Worm (Caenorhabditis elegans) whole organism, mixed stage, embryonic: ENCODE data around the gene C35A5.5.

Experiments used
- lsy-2 ChIP-seq: fragments of 150-350 bp; optimal IDR thresholded peaks from 2 replicates; lab custom pipeline; 2014; ENCODE audit warnings: missing biosample characterization, missing genetic modification characterization
- mab-5 ChIP-seq: fragments of 150-350 bp; optimal IDR thresholded peaks from 2 replicates; lab custom pipeline; 2014; ENCODE audit warnings: missing biosample characterization, missing genetic modification characterization
- unc-120 ChIP-seq: sonication (generic microtip); optimal IDR thresholded peaks from 2 replicates; lab custom pipeline; 2017; ENCODE audit warnings: missing genetic modification characterization, missing compliant biosample characterization; ENCODE audit not compliant: poor library complexity, severe bottlenecking
- unc-39 ChIP-seq: fragments of 150-350 bp; optimal IDR thresholded peaks from 2 replicates; lab custom pipeline; 2014; ENCODE audit warnings: missing biosample characterization, missing genetic modification characterization
- zip-8 ChIP-seq: fragments of 150-350 bp; optimal IDR thresholded peaks from 2 replicates; lab custom pipeline; 2014; ENCODE audit warnings: missing biosample characterization, missing genetic modification characterization

DNA sequence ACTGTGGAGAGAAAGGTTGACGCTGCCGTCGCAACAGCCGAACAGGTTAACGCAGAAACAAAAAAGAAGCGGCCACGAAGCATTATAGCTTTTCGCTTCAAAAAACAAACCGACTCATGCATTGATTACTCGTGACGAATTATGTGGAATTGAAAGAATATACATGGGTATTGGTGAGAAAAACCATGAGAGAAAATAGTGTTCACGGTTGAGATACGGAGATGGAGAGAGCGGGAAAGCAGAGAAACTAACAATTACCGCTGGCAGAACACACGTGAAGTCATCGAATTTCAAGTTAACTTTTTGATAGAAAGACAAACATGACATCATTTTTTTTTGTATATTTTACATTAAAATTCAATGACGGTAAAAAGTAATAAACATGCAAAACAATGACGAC, 29.7 kb downstream of the C35A5.5 start:
- TF ChIP-seq lsy-2 (tag; lab: Kevin White, UChicago): no peak
- no peak for TF ChIP-seq unc-39 (tag; lab: Kevin White, UChicago)
- TF ChIP-seq mab-5 (tag; lab: Kevin White, UChicago): no peak
- no peak for TF ChIP-seq unc-120 (tag; lab: Kevin White, UChicago)
- no peak for TF ChIP-seq zip-8 (tag; lab: Kevin White, UChicago)
